Fruit fly (Drosophila melanogaster) whole organism, embryonic: ENCODE measurements around the gene bb8.

Experiments
- Abd-B ChIP-seq: fragments of 200-800 bp; sonication (Bioruptor generic); optimal IDR thresholded peaks from 2 replicates; lab custom pipeline; 2018; ENCODE audit warnings: missing biosample characterization, mild to moderate bottlenecking, missing genetic modification characterization, moderate library complexity
- Asciz ChIP-seq: fragments of 200-800 bp; sonication (Bioruptor generic); optimal IDR thresholded peaks from 2 replicates; lab custom pipeline; 2017; ENCODE audit warnings: missing biosample characterization, mild to moderate bottlenecking, missing genetic modification characterization, missing genetic modification reagents
- B-H1 ChIP-seq: fragments of 200-800 bp; sonication (Bioruptor generic); IDR thresholded peaks from 3 replicates; pipeline ENCODE4 v1.3.6; 2022; ENCODE audit warnings: missing biosample characterization, missing genetic modification characterization
- CG10431 ChIP-seq: fragments of 200-800 bp; sonication (Bioruptor generic); optimal IDR thresholded peaks from 3 replicates; lab custom pipeline; 2018; ENCODE audit warnings: missing biosample characterization, mild to moderate bottlenecking, missing genetic modification characterization
- CG11093 ChIP-seq: fragments of 200-800 bp; sonication (Bioruptor generic); IDR thresholded peaks from 3 replicates; pipeline ENCODE4 v1.3.6; 2022; ENCODE audit warnings: missing biosample characterization, missing genetic modification characterization
- CG11504 ChIP-seq: fragments of 200-800 bp; sonication (Bioruptor generic); optimal IDR thresholded peaks from 3 replicates; lab custom pipeline; 2019; ENCODE audit warnings: missing biosample characterization, mild to moderate bottlenecking, missing genetic modification characterization, moderate library complexity
- CG11560 ChIP-seq: fragments of 200-800 bp; sonication (Bioruptor generic); IDR thresholded peaks from 3 replicates; pipeline ENCODE4 v1.3.6; 2022; ENCODE audit warnings: missing biosample characterization, missing genetic modification characterization
- CG11723 ChIP-seq: fragments of 200-800 bp; sonication (Bioruptor generic); optimal IDR thresholded peaks from 2 replicates; lab custom pipeline; 2017; ENCODE audit warnings: missing biosample characterization, mild to moderate bottlenecking, missing genetic modification characterization
- CG12104 ChIP-seq: fragments of 200-800 bp; sonication (Bioruptor generic); optimal IDR thresholded peaks from 3 replicates; lab custom pipeline; 2016; ENCODE audit warnings: missing biosample characterization, missing genetic modification characterization
- CG1233 ChIP-seq: fragments of 200-800 bp; sonication (Bioruptor generic); optimal IDR thresholded peaks from 4 replicates; lab custom pipeline; 2018; ENCODE audit warnings: missing biosample characterization, mild to moderate bottlenecking, missing genetic modification characterization
- CG14050 ChIP-seq: fragments of 200-800 bp; sonication (Bioruptor generic); IDR thresholded peaks from 3 replicates; pipeline ENCODE4 v1.3.6; 2022; ENCODE audit warnings: missing biosample characterization, missing genetic modification characterization
- CG15011 ChIP-seq: fragments of 200-800 bp; sonication (Bioruptor generic); optimal IDR thresholded peaks from 3 replicates; lab custom pipeline; 2018; ENCODE audit warnings: missing biosample characterization, mild to moderate bottlenecking, missing genetic modification characterization
- CG17385 ChIP-seq: fragments of 200-800 bp; sonication (Bioruptor generic); optimal IDR thresholded peaks from 3 replicates; lab custom pipeline; 2018; ENCODE audit warnings: missing biosample characterization, mild to moderate bottlenecking, missing genetic modification characterization
- CG2199 ChIP-seq: fragments of 200-800 bp; sonication (Bioruptor generic); IDR thresholded peaks from 3 replicates; pipeline ENCODE4 v1.3.6; 2022; ENCODE audit warnings: missing biosample characterization, missing genetic modification characterization
- CG31224 ChIP-seq: fragments of 200-800 bp; sonication (Bioruptor generic); IDR thresholded peaks from 2 replicates; pipeline ENCODE4 v1.3.6; 2022; ENCODE audit warnings: missing biosample characterization, missing genetic modification characterization
- CG4282 ChIP-seq: fragments of 200-800 bp; sonication (Bioruptor generic); optimal IDR thresholded peaks from 2 replicates; lab custom pipeline; 2016; ENCODE audit warnings: missing biosample characterization, missing genetic modification characterization
- CG6254 ChIP-seq: fragments of 200-800 bp; sonication (Bioruptor generic); optimal IDR thresholded peaks from 3 replicates; lab custom pipeline; 2017; ENCODE audit warnings: mild to moderate bottlenecking, missing biosample characterization, missing genetic modification reagents, missing genetic modification characterization
- CG6689 ChIP-seq: fragments of 200-800 bp; sonication (Bioruptor generic); IDR thresholded peaks from 2 replicates; pipeline ENCODE4 v1.3.6; 2022; ENCODE audit warnings: missing biosample characterization, missing genetic modification characterization
- CG7745 ChIP-seq: fragments of 200-800 bp; sonication (Bioruptor generic); optimal IDR thresholded peaks from 2 replicates; lab custom pipeline; 2018; ENCODE audit warnings: missing biosample characterization, mild to moderate bottlenecking, missing genetic modification characterization, moderate library complexity
- CG9437 ChIP-seq: fragments of 200-800 bp; sonication (Bioruptor generic); optimal IDR thresholded peaks from 2 replicates; lab custom pipeline; 2018; ENCODE audit warnings: missing biosample characterization, mild to moderate bottlenecking, missing genetic modification characterization
- CG9727 ChIP-seq: fragments of 200-800 bp; sonication (Bioruptor generic); optimal IDR thresholded peaks from 3 replicates; lab custom pipeline; 2017; ENCODE audit warnings: missing biosample characterization, mild to moderate bottlenecking, missing genetic modification characterization
- CrebB ChIP-seq: fragments of 200-800 bp; sonication (Bioruptor generic); optimal IDR thresholded peaks from 3 replicates; lab custom pipeline; 2018; ENCODE audit warnings: missing biosample characterization, mild to moderate bottlenecking, missing genetic modification characterization
- D ChIP-seq, 2 experiments: fragments of 200-800 bp in 1 of 2; fragments of >200 bp in 1 of 2; sonication (Bioruptor generic) in 1 of 2; optimal IDR thresholded peaks; 2 replicates in 1 of 2; 3 replicates in 1 of 2; lab custom pipeline; 2017; ENCODE audit warnings: mild to moderate bottlenecking in 1 of 2, missing biosample characterization in 1 of 2, missing genetic modification characterization in 1 of 2, missing genetic modification reagents in 1 of 2
- HLH4C ChIP-seq: fragments of 200-800 bp; sonication (Bioruptor generic); IDR thresholded peaks from 3 replicates; pipeline ENCODE4 v1.3.6; 2022; ENCODE audit warnings: missing biosample characterization, missing genetic modification characterization; ENCODE audit not compliant: partially characterized antibody
- HmgD ChIP-seq: fragments of 200-800 bp; sonication (Bioruptor generic); optimal IDR thresholded peaks from 3 replicates; lab custom pipeline; 2016; ENCODE audit warnings: missing biosample characterization, missing genetic modification characterization
- Hsf ChIP-seq: fragments of 200-800 bp; sonication (Bioruptor generic); optimal IDR thresholded peaks from 3 replicates; lab custom pipeline; 2016; ENCODE audit warnings: missing biosample characterization, missing genetic modification characterization
- MTF-1 ChIP-seq: fragments of 200-800 bp; sonication (Bioruptor generic); optimal IDR thresholded peaks from 2 replicates; lab custom pipeline; 2018; ENCODE audit warnings: missing biosample characterization, mild to moderate bottlenecking, missing genetic modification characterization, borderline replicate concordance
- Myb ChIP-seq: fragments of 200-800 bp; sonication (Bioruptor generic); optimal IDR thresholded peaks from 2 replicates; lab custom pipeline; 2016; ENCODE audit warnings: missing biosample characterization, missing genetic modification characterization
- NC2β ChIP-seq: fragments of 200-800 bp; sonication (Bioruptor generic); optimal IDR thresholded peaks from 2 replicates; lab custom pipeline; 2016; ENCODE audit warnings: missing biosample characterization, missing genetic modification characterization
- Nf-YC ChIP-seq: fragments of 200-800 bp; optimal IDR thresholded peaks from 3 replicates; lab custom pipeline; 2019; ENCODE audit warnings: missing biosample characterization, mild to moderate bottlenecking, missing genetic modification characterization, moderate library complexity
- Opbp ChIP-seq: fragments of 200-800 bp; sonication (Bioruptor generic); IDR thresholded peaks from 3 replicates; pipeline ENCODE4 v1.3.6; 2022; ENCODE audit warnings: missing biosample characterization, missing genetic modification characterization; ENCODE audit not compliant: partially characterized antibody
- Sin3A ChIP-seq: fragments of >200 bp; optimal IDR thresholded peaks from 2 replicates; lab custom pipeline; 2018
- ab ChIP-seq: fragments of 200-800 bp; sonication (Bioruptor generic); optimal IDR thresholded peaks from 2 replicates; lab custom pipeline; 2016; ENCODE audit warnings: missing biosample characterization, missing genetic modification characterization
- bigmax ChIP-seq: fragments of 200-800 bp; sonication (Bioruptor generic); optimal IDR thresholded peaks from 2 replicates; lab custom pipeline; 2018; ENCODE audit warnings: missing biosample characterization, mild to moderate bottlenecking, missing genetic modification characterization
- bsh ChIP-seq, 2 experiments: fragments of 200-800 bp; sonication (Bioruptor generic); optimal IDR thresholded peaks; 2 replicates each; lab custom pipeline; 2017 to 2018; ENCODE audit warnings: mild to moderate bottlenecking in 2 of 2, missing biosample characterization in 2 of 2, missing genetic modification characterization in 2 of 2, moderate library complexity in 1 of 2
- btn ChIP-seq: fragments of 200-800 bp; sonication (Bioruptor generic); optimal IDR thresholded peaks from 2 replicates; lab custom pipeline; 2016; ENCODE audit warnings: missing biosample characterization, missing genetic modification characterization
- crp ChIP-seq, 2 experiments: fragments of 200-800 bp; sonication (Bioruptor generic); optimal IDR thresholded peaks; 2 replicates in 1 of 2; 3 replicates in 1 of 2; lab custom pipeline; 2017; ENCODE audit warnings: missing biosample characterization in 2 of 2, missing genetic modification characterization in 2 of 2, mild to moderate bottlenecking in 1 of 2, moderate library complexity in 1 of 2
- en ChIP-seq: fragments of 200-800 bp; sonication (Bioruptor generic); optimal IDR thresholded peaks from 2 replicates; lab custom pipeline; 2016; ENCODE audit warnings: missing biosample characterization, missing genetic modification characterization
- fd102C ChIP-seq: fragments of 200-800 bp; sonication (Bioruptor generic); optimal IDR thresholded peaks from 2 replicates; lab custom pipeline; 2018; ENCODE audit warnings: missing biosample characterization, mild to moderate bottlenecking, missing genetic modification characterization, moderate library complexity
- lov ChIP-seq, 2 experiments: fragments of 200-800 bp in 1 of 2; fragments of >200 bp in 1 of 2; sonication (Bioruptor generic) in 1 of 2; IDR thresholded peaks in 1 of 2; optimal IDR thresholded peaks in 1 of 2; 2 replicates in 1 of 2; 3 replicates in 1 of 2; pipeline versions ENCODE4 v1.3.6 to Lab custom; 2017 to 2022; ENCODE audit warnings: missing biosample characterization in 1 of 2, missing genetic modification characterization in 1 of 2
- maf-S ChIP-seq: fragments of 200-800 bp; sonication (Bioruptor generic); optimal IDR thresholded peaks from 2 replicates; lab custom pipeline; 2016; ENCODE audit warnings: missing biosample characterization, missing genetic modification characterization
- nau ChIP-seq: fragments of 200-800 bp; sonication (Bioruptor generic); optimal IDR thresholded peaks from 3 replicates; lab custom pipeline; 2017; ENCODE audit warnings: missing biosample characterization, mild to moderate bottlenecking, missing genetic modification characterization, missing genetic modification reagents
- nom ChIP-seq: fragments of 200-800 bp; sonication (Bioruptor generic); optimal IDR thresholded peaks from 2 replicates; lab custom pipeline; 2017; ENCODE audit warnings: missing biosample characterization, missing genetic modification characterization, mild to moderate bottlenecking, moderate library complexity, missing genetic modification reagents
- otp ChIP-seq: fragments of 200-800 bp; sonication (Bioruptor generic); IDR thresholded peaks from 3 replicates; pipeline ENCODE4, ENCODE4 v1.3.6; 2022; ENCODE audit warnings: missing biosample characterization, missing genetic modification characterization
- pum ChIP-seq: fragments of 200-800 bp; sonication (Bioruptor generic); optimal IDR thresholded peaks from 2 replicates; lab custom pipeline; 2016; ENCODE audit warnings: missing biosample characterization, missing genetic modification characterization
- ranshi ChIP-seq: fragments of 200-800 bp; sonication (Bioruptor generic); IDR thresholded peaks from 2 replicates; pipeline ENCODE4 v1.3.6; 2022; ENCODE audit warnings: missing biosample characterization, missing genetic modification characterization
- sug ChIP-seq: fragments of 200-800 bp; optimal IDR thresholded peaks from 2 replicates; lab custom pipeline; 2019; ENCODE audit warnings: missing biosample characterization, mild to moderate bottlenecking, missing genetic modification characterization, moderate library complexity
- tin ChIP-seq: fragments of 200-800 bp; sonication (Bioruptor generic); optimal IDR thresholded peaks from 3 replicates; lab custom pipeline; 2016; ENCODE audit warnings: missing biosample characterization, missing genetic modification characterization
- vvl ChIP-seq: fragments of 200-800 bp; sonication (Bioruptor generic); IDR thresholded peaks from 2 replicates; pipeline ENCODE4 v1.3.6; 2022; ENCODE audit warnings: missing biosample characterization, missing genetic modification characterization

bb8 gene

DNA sequence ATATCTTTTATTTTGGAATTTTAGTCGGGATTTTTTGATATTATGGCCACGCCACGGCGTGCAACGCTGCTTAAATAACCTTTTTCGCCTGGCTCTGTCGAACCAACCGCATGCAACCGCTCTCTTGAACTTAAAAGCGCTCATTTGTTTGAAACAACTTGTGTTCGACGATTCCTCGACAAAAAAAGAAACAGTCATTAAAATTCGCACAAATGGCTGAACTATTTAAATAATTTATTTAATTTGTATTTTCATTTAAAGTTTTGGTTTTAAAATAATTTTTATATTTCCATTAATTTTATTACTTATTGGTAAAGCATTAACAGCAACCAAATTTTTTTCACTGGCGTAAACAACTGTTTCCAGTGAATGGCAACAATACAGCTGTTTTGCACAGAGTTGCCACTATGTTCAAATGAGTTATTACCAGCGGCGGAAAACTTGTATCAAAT is 9.2 kb downstream of the bb8 start, which contains the start of the genes orb and Cdc16 (continued):
- TF ChIP-seq ab (GFP tag; lab: Kevin White, UChicago) (no peak), CG12104 (GFP tag; lab: Kevin White, UChicago) (peak; percentile 65), CG1233 (GFP tag; lab: Kevin White, UChicago) (peak; percentile 90), nau (GFP tag; lab: Kevin White, UChicago) (no peak), CG15011 (GFP tag; lab: Kevin White, UChicago) (peak; percentile 80), NC2β (peak; percentile 59), Abd-B (GFP tag; lab: Kevin White, UChicago) (peak; percentile 93), en (GFP tag; lab: Kevin White, UChicago) (peak; percentile 34), nom (peak; percentile 64), CG11723 (GFP tag; lab: Kevin White, UChicago) (peak; percentile 76), MTF-1 (peak; percentile 80), ranshi (GFP tag; lab: Robert Waterston, UW) (peak; percentile 95), sug (tag; lab: Kevin White, UChicago) (peak; percentile 89), CG6254 (peak; percentile 82), tin (GFP tag; lab: Kevin White, UChicago) (peak; percentile 93), vvl (GFP tag; lab: Robert Waterston, UW) (peak; percentile 97), Nf-YC (peak; percentile 84), HLH4C (no peak), Asciz (GFP tag; lab: Kevin White, UChicago) (peak; percentile 82), CG11504 (tag; lab: Kevin White, UChicago) (peak; percentile 92), CG9437 (peak; percentile 74), D (optimal IDR thresholded peaks at IDR 0.05; lab: Kevin White, UChicago) (no peak), D (GFP tag; optimal IDR thresholded peaks at IDR 0.05; lab: Kevin White, UChicago) (peak; percentile 80), bsh (GFP tag; optimal IDR thresholded peaks at IDR 0.05; lab: Kevin White, UChicago) (peak; percentile 49 to 95), CG7745 (peak; percentile 27), lov (optimal IDR thresholded peaks at IDR 0.05; lab: Kevin White, UChicago) (no peak), lov (GFP tag; IDR thresholded peaks at IDR 0.05; lab: Robert Waterston, UW) (peak; percentile 81; the same call in 2 of the 3 replicates), otp (GFP tag; lab: Robert Waterston, UW) (peak; percentile 88), Opbp (0 out of 3 replicates have a peak, but pooled peaks have one; percentile 22), B-H1 (GFP tag; lab: Robert Waterston, UW) (peak; percentile 88), CG31224 (GFP tag; lab: Robert Waterston, UW) (peak; percentile 77), Hsf (GFP tag; lab: Kevin White, UChicago) (peak; percentile 75), CrebB (peak; percentile 90), crp (GFP tag; optimal IDR thresholded peaks at IDR 0.05; lab: Kevin White, UChicago) (peak; percentile 87 to 98), CG10431 (GFP tag; lab: Kevin White, UChicago) (peak; percentile 60), CG2199 (GFP tag; lab: Robert Waterston, UW) (0 out of 3 replicates have a peak, but pooled peaks have one; percentile 37), bigmax (GFP tag; lab: Kevin White, UChicago) (no peak), fd102C (GFP tag; lab: Kevin White, UChicago) (peak; percentile 30), CG6689 (GFP tag; lab: Robert Waterston, UW) (peak; percentile 92), Sin3A (lab: Kevin White, UChicago) (no peak), CG11093 (GFP tag; lab: Robert Waterston, UW) (peak; percentile 66; the same call in 2 of the 3 replicates), CG4282 (GFP tag; lab: Kevin White, UChicago) (peak; percentile 14), HmgD (GFP tag; lab: Kevin White, UChicago) (no peak), CG11560 (peak; percentile 61; the same call in 2 of the 3 replicates), CG9727 (GFP tag; lab: Kevin White, UChicago) (peak; percentile 88), CG14050 (GFP tag; lab: Robert Waterston, UW) (peak; percentile 81), btn (GFP tag; lab: Kevin White, UChicago) (no peak), pum (GFP tag; lab: Kevin White, UChicago) (peak; percentile 66), maf-S (GFP tag; lab: Kevin White, UChicago) (peak; percentile 70), CG17385 (GFP tag; lab: Kevin White, UChicago) (peak; percentile 85), Myb (GFP tag; lab: Kevin White, UChicago) (peak; percentile 22)
